Fruit fly (Drosophila melanogaster) whole organism, adult: ENCODE measurements around the gene kug.

Experiments used
- CG14711 ChIP-seq: fragments of 200-800 bp; sonication (Bioruptor generic); optimal IDR thresholded peaks from 2 replicates; lab custom pipeline; 2018; ENCODE audit warnings: missing biosample characterization, mild to moderate bottlenecking, missing genetic modification characterization, moderate library complexity
- CG1620 ChIP-seq: fragments of 200-800 bp; sonication (Bioruptor generic); optimal IDR thresholded peaks from 2 replicates; lab custom pipeline; 2016; ENCODE audit warnings: missing biosample characterization, missing genetic modification characterization
- CG33017 ChIP-seq: fragments of 200-800 bp; sonication (Bioruptor generic); optimal IDR thresholded peaks from 2 replicates; lab custom pipeline; 2018; ENCODE audit warnings: missing biosample characterization, mild to moderate bottlenecking, missing genetic modification characterization, moderate library complexity
- CG7045 ChIP-seq: fragments of 200-800 bp; sonication (Bioruptor generic); optimal IDR thresholded peaks from 2 replicates; lab custom pipeline; 2017; ENCODE audit warnings: missing biosample characterization, mild to moderate bottlenecking, missing genetic modification characterization
- CG7101 ChIP-seq: fragments of 200-800 bp; sonication (Bioruptor generic); optimal IDR thresholded peaks from 2 replicates; lab custom pipeline; 2018; ENCODE audit warnings: missing biosample characterization, mild to moderate bottlenecking, missing genetic modification characterization, moderate library complexity
- Crg-1 ChIP-seq: fragments of 200-800 bp; sonication (Bioruptor generic); optimal IDR thresholded peaks from 2 replicates; lab custom pipeline; 2016; ENCODE audit warnings: missing biosample characterization, missing genetic modification characterization
- Hr96 ChIP-seq: fragments of 200-800 bp; sonication (Bioruptor generic); optimal IDR thresholded peaks from 2 replicates; lab custom pipeline; 2016; ENCODE audit warnings: missing biosample characterization, missing genetic modification characterization
- Mnt ChIP-seq: fragments of 200-800 bp; sonication (Bioruptor generic); optimal IDR thresholded peaks from 2 replicates; lab custom pipeline; 2016; ENCODE audit warnings: missing biosample characterization, mild to moderate bottlenecking, missing genetic modification characterization
- bab1 ChIP-seq: fragments of 200-800 bp; sonication (Bioruptor generic); optimal IDR thresholded peaks from 3 replicates; lab custom pipeline; 2019; ENCODE audit warnings: missing biosample characterization, mild to moderate bottlenecking, missing genetic modification characterization, moderate library complexity
- cic ChIP-seq: fragments of 200-800 bp; sonication (Bioruptor generic); optimal IDR thresholded peaks from 2 replicates; lab custom pipeline; 2017; ENCODE audit warnings: missing biosample characterization, mild to moderate bottlenecking, missing genetic modification characterization, moderate library complexity
- ovo ChIP-seq: fragments of 200-800 bp; sonication (Bioruptor generic); optimal IDR thresholded peaks from 2 replicates; lab custom pipeline; 2016; ENCODE audit warnings: missing biosample characterization, missing genetic modification characterization

DNA sequence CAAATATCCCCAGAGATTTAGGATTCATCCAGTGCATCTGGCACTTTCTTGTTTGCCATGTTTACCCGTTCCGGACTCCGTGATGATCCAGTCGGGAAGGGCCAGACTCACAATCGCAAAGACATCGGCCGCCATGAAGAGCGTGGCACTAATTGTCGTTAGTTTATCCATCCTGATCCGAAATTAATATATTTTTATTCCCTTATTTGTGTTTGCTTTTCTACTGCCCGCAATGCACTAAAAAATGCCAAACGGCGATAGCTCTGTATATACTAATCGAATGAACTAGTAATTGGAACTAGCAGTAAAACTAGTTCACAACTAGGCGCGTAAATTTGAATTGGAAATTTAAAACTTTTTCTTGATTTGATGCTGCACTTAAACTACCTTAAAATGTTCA is 25.5 kb upstream of the kug start, which contains the start of gene CG14182:
- TF ChIP-seq CG14711 (no peak), ovo (no peak), Crg-1 (GFP tag; lab: Kevin White, UChicago) (no peak), Hr96 (GFP tag; lab: Kevin White, UChicago) (no peak), CG7045 (GFP tag; lab: Kevin White, UChicago) (no peak), Mnt (GFP tag; lab: Kevin White, UChicago) (no peak), CG7101 (tag; lab: Kevin White, UChicago) (no peak), CG33017 (tag; lab: Kevin White, UChicago) (no peak), CG1620 (GFP tag; lab: Kevin White, UChicago) (no peak), cic (no peak), bab1 (peak; percentile 24)
